Worm (Caenorhabditis elegans): ENCODE results near the gene dyf-18.
A peak's percentile ranks its signal among the peaks of the same experiment; 100 is the strongest.

The dyf-18 gene

ce11 chrIV:11820067-11820913 lies 19.3 kb upstream of the dyf-18 start (continued):
- no peak for TF ChIP-seq rec-8 (tag; optimal IDR thresholded peaks at IDR 0.05)
- no peak for TF ChIP-seq Y67H2A.10 (GFP tag; conservative IDR thresholded peaks at IDR 0.05)
- peak; percentile 5 for TF ChIP-seq efl-1 (GFP tag; optimal IDR thresholded peaks at IDR 0.05)
- TF ChIP-seq dox-1 (GFP tag; IDR thresholded peaks at IDR 0.05) = 0 out of 2 replicates have a peak, but pooled peaks have one; percentile 22
- TF ChIP-seq lsl-1 (GFP tag; optimal IDR thresholded peaks at IDR 0.05) = peak; percentile 27
- TF ChIP-seq snpc-3.4 (tag; optimal IDR thresholded peaks at IDR 0.05) = peak; percentile 64
- TF ChIP-seq F57C9.4 (tag; optimal IDR thresholded peaks at IDR 0.05) = no peak
- TF ChIP-seq xnd-1 (tag; optimal IDR thresholded peaks at IDR 0.05) = peak; percentile 33
- peak; percentile 58 for TF ChIP-seq ceh-79 (tag; optimal IDR thresholded peaks at IDR 0.05)
- peak; percentile 79; the same call in 1 of the 2 replicates for TF ChIP-seq ztf-25 (GFP tag; IDR thresholded peaks at IDR 0.05)
- TF ChIP-seq hmg-20 (GFP tag; IDR thresholded peaks at IDR 0.05) = no peak
- peak; percentile 64 for TF ChIP-seq repo-1 (tag; optimal IDR thresholded peaks at IDR 0.05)
- TF ChIP-seq F57A8.1 (GFP tag; optimal IDR thresholded peaks at IDR 0.05) = no peak
- 0 out of 2 replicates have a peak, but pooled peaks have one; percentile 21 for TF ChIP-seq cebp-2 (GFP tag; IDR thresholded peaks at IDR 0.05)
- peak; percentile 63; the same call in 1 of the 2 replicates for TF ChIP-seq ceh-58 (GFP tag; IDR thresholded peaks at IDR 0.05)
- TF ChIP-seq hmg-1.2 (GFP tag; IDR thresholded peaks at IDR 0.05) = peak; percentile 42; the same call in 1 of the 2 replicates
- peak; percentile 27 for TF ChIP-seq D2030.7 (GFP tag; IDR thresholded peaks at IDR 0.05)
- TF ChIP-seq attf-6 (GFP tag; IDR thresholded peaks at IDR 0.05) = peak; percentile 64
- peak in 2 of 3 experiments; percentile 31 to 66 for TF ChIP-seq lin-35 (GFP tag; optimal IDR thresholded peaks at IDR 0.05)
- TF ChIP-seq hsf-1 (GFP tag; IDR thresholded peaks at IDR 0.05) = peak; percentile 79
- peak; percentile 46 for TF ChIP-seq tlf-1 (GFP tag; optimal IDR thresholded peaks at IDR 0.05)
- peak; percentile 53 for TF ChIP-seq pbrm-1 (GFP tag; IDR thresholded peaks at IDR 0.05)
- TF ChIP-seq F49E8.2 (tag; optimal IDR thresholded peaks at IDR 0.05; ENCODE audit: insufficient read depth) = peak; percentile 89
- TF ChIP-seq aptf-2 (GFP tag; conservative IDR thresholded peaks at IDR 0.05) = no peak
- TF ChIP-seq pha-4 (tag; optimal IDR thresholded peaks at IDR 0.05) = peak; percentile 53
- TF ChIP-seq madf-8 (GFP tag; conservative IDR thresholded peaks at IDR 0.05) = peak; percentile 31

ce11 chrIV:11813901-11814300 lies 12.9 kb upstream of the dyf-18 start, which contains the start of gene M117.1:
Gene M117.1, plus strand, starts transcription at chrIV:11814247.
- TF ChIP-seq snpc-1.3 (tag; optimal IDR thresholded peaks at IDR 0.05; ENCODE audit: insufficient read depth) = no peak
- TF ChIP-seq C06A6.2 (GFP tag; conservative IDR thresholded peaks at IDR 0.05) = no peak
- 0 out of 2 replicates have a peak, but pooled peaks have one; percentile 11 for TF ChIP-seq zfh-2 (GFP tag; conservative IDR thresholded peaks at IDR 0.05)
- TF ChIP-seq hrde-1 (tag; optimal IDR thresholded peaks at IDR 0.05; ENCODE audit: borderline replicate concordance) = no peak
- no peak for TF ChIP-seq unc-62 (GFP tag; optimal IDR thresholded peaks at IDR 0.05)
- no peak for TF ChIP-seq nhr-179 (tag; optimal IDR thresholded peaks at IDR 0.05)

ce11 chrIV:11812017-11812416 lies 11.0 kb upstream of the dyf-18 start:
- no peak for TF ChIP-seq unc-130 (GFP tag; optimal IDR thresholded peaks at IDR 0.05)
- no peak for TF ChIP-seq somi-1 (GFP tag; optimal IDR thresholded peaks at IDR 0.05)
